Worm (Caenorhabditis elegans) whole organism, mixed stage, embryonic: ENCODE results near the gene tnt-3.

Source experiments
- bed-3 ChIP-seq: fragments of 200-800 bp; sonication (Bioruptor generic); optimal IDR thresholded peaks from 3 replicates; lab custom pipeline; 2018; ENCODE audit warnings: mild to moderate bottlenecking, missing genetic modification characterization, moderate library complexity, missing compliant biosample characterization
- blmp-1 ChIP-seq: fragments of 150-350 bp; optimal IDR thresholded peaks from 2 replicates; lab custom pipeline; 2014; ENCODE audit warnings: missing biosample characterization, missing genetic modification characterization
- ceh-39 ChIP-seq: fragments of 150-350 bp; optimal IDR thresholded peaks from 2 replicates; lab custom pipeline; 2014; ENCODE audit warnings: missing biosample characterization, missing genetic modification characterization
- ceh-83 ChIP-seq: fragments of 200-800 bp; sonication (Bioruptor generic); optimal IDR thresholded peaks from 2 replicates; lab custom pipeline; 2018; ENCODE audit warnings: mild to moderate bottlenecking, missing genetic modification characterization, missing compliant biosample characterization
- drap-1 ChIP-seq: fragments of 200-800 bp; sonication (Bioruptor generic); optimal IDR thresholded peaks from 3 replicates; lab custom pipeline; 2018; ENCODE audit warnings: mild to moderate bottlenecking, missing genetic modification characterization, missing compliant biosample characterization
- elt-3 ChIP-seq: fragments of 150-350 bp; optimal IDR thresholded peaks from 2 replicates; lab custom pipeline; 2014; ENCODE audit warnings: missing biosample characterization, missing genetic modification characterization
- flh-1 ChIP-seq: fragments of 200-800 bp; sonication (Bioruptor generic); optimal IDR thresholded peaks from 2 replicates; lab custom pipeline; 2018; ENCODE audit warnings: mild to moderate bottlenecking, missing genetic modification characterization, moderate library complexity, missing compliant biosample characterization
- ham-2 ChIP-seq: fragments of 200-800 bp; sonication (Bioruptor generic); optimal IDR thresholded peaks from 2 replicates; lab custom pipeline; 2018; ENCODE audit warnings: mild to moderate bottlenecking, missing genetic modification characterization, missing compliant biosample characterization
- hlh-1 ChIP-seq: fragments of 150-350 bp; optimal IDR thresholded peaks from 2 replicates; lab custom pipeline; 2014; ENCODE audit warnings: missing biosample characterization, missing genetic modification reagents, missing genetic modification characterization
- lin-32 ChIP-seq: fragments of 200-800 bp; sonication (Bioruptor generic); optimal IDR thresholded peaks from 2 replicates; lab custom pipeline; 2018; ENCODE audit warnings: mild to moderate bottlenecking, missing genetic modification characterization, missing compliant biosample characterization
- mls-2 ChIP-seq: sonication (generic microtip); optimal IDR thresholded peaks from 2 replicates; lab custom pipeline; 2016; ENCODE audit warnings: mild to moderate bottlenecking, missing genetic modification characterization, moderate library complexity, missing compliant biosample characterization
- nhr-12 ChIP-seq: fragments of 150-350 bp; optimal IDR thresholded peaks from 2 replicates; lab custom pipeline; 2014; ENCODE audit warnings: missing biosample characterization, missing genetic modification characterization
- nhr-2 ChIP-seq: fragments of 150-350 bp; optimal IDR thresholded peaks from 2 replicates; lab custom pipeline; 2014; ENCODE audit warnings: missing biosample characterization, missing genetic modification characterization
- nhr-237 ChIP-seq: fragments of 150-350 bp; optimal IDR thresholded peaks from 2 replicates; lab custom pipeline; 2014; ENCODE audit warnings: missing biosample characterization, missing genetic modification characterization
- nhr-28 ChIP-seq: fragments of 150-350 bp; optimal IDR thresholded peaks from 2 replicates; lab custom pipeline; 2014; ENCODE audit warnings: missing biosample characterization, missing genetic modification characterization
- nhr-76 ChIP-seq: sonication (generic microtip); optimal IDR thresholded peaks from 2 replicates; lab custom pipeline; 2017; ENCODE audit warnings: missing biosample characterization, missing genetic modification characterization
- snpc-4 ChIP-seq: fragments of 150-350 bp; optimal IDR thresholded peaks from 2 replicates; lab custom pipeline; 2014; ENCODE audit warnings: missing biosample characterization, missing genetic modification characterization
- sptf-1 ChIP-seq: sonication (generic microtip); optimal IDR thresholded peaks from 2 replicates; lab custom pipeline; 2017; ENCODE audit warnings: mild to moderate bottlenecking, missing genetic modification characterization, moderate library complexity, missing compliant biosample characterization
- tbx-8 ChIP-seq: fragments of 200-800 bp; sonication (Bioruptor generic); optimal IDR thresholded peaks from 2 replicates; lab custom pipeline; 2018; ENCODE audit warnings: mild to moderate bottlenecking, missing genetic modification characterization, moderate library complexity, missing compliant biosample characterization
- unc-62 ChIP-seq: fragments of 150-350 bp; optimal IDR thresholded peaks from 2 replicates; lab custom pipeline; 2014; ENCODE audit warnings: missing biosample characterization, missing genetic modification reagents, missing genetic modification characterization
- zip-8 ChIP-seq: fragments of 150-350 bp; optimal IDR thresholded peaks from 2 replicates; lab custom pipeline; 2014; ENCODE audit warnings: missing biosample characterization, missing genetic modification characterization
- ztf-11 ChIP-seq: fragments of 150-350 bp; optimal IDR thresholded peaks from 2 replicates; lab custom pipeline; 2014; ENCODE audit warnings: missing biosample characterization, missing genetic modification characterization

The tnt-3 gene

DNA sequence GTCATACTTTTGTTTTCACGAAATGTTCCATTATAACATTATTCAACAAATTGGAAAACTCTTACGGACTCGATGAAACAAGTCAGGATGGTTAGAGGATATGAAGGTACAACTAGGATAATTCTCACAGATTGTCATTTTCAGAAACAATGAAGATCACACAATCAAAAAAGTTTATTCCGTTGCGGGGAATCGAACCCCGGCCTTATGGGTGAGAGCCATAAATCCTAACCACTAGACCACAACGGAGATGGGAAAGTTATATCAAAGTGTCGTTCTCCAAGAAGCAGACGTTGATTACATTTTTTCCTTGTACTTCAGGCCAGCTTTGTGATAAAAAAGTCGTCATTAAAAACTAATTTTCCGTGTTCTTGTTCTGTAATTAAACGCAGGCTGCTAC, 46.8 kb downstream of the tnt-3 start:
- TF ChIP-seq hlh-1 (tag; lab: Kevin White, UChicago), result no peak

DNA sequence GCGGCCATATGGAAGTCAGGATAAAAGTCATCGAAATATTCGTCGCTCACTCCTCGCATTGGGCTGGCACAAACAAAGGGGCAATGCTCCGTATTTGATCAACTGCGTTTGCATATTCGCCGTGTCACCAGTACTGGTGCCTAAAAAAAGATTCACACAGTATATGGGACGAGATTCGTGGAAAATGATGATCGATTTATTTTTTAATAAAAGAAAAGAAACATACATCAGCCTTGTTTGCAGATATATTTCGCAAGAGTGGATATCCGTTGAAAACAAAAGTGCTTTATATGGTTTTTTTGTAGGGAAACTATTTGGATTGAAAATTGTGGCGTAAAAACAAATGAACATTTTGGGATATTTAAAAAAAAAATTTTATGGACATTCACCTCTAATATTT, 47.2 kb downstream of the tnt-3 start, which contains the start of gene latd-1:
Gene latd-1, minus strand, starts transcription at position 101 of the 400 bp plus-strand sequence.
- TF ChIP-seq elt-3 (tag; lab: Kevin White, UChicago) (no peak), bed-3 (no peak), snpc-4 (tag; lab: Kevin White, UChicago) (no peak), hlh-1 (tag; lab: Kevin White, UChicago) (no peak), drap-1 (GFP tag; lab: Kevin White, UChicago) (no peak)

DNA sequence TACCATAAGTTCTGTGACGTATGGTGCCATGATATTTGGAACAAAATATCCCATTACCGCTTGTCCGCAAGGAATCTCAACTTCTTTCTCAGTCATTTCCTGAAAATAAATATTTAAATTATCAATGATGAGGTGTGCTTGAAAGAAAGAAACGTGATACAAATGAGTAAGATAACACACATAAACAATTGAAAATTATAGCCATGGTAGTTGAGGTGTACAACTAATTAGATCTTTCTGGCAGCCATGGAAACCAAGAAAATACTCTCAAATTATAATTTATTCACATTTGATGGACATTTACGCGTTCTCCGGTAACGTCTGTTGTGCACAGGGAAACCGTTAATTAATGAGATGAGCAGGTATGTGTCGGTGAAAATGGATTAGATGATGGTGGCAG, 52.6 kb downstream of the tnt-3 start, which contains the start of gene C39D10.5:
Gene C39D10.5, minus strand, starts transcription at position 101 of the 400 bp plus-strand sequence.
- TF ChIP-seq ztf-11 (tag; lab: Kevin White, UChicago) (no peak), tbx-8 (GFP tag; lab: Kevin White, UChicago) (no peak)

DNA sequence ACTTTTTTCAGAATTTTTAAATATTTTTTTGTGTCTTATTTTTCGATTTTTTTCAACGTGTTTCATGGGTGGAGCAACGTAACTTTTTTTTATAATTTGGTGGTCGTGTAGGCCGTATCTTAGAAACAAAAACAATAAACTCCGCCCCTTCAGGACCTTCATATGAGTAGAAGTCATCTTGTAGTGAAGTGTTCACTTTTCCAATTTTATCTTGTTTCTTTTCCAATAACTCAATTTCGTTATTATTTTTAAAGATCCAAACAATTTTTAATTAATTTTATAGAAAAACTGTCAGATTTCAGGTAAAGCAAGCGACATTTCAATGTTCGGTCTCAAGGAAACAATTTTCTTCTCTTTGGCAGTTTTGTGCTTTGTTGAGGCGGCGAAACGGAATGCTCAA, 56.0 kb downstream of the tnt-3 start, which contains the start of gene C39D10.2:
Gene C39D10.2, plus strand, starts transcription at position 301 of the 400 bp plus-strand sequence.
- TF ChIP-seq ceh-39 (tag; lab: Kevin White, UChicago) (no peak), mls-2 (tag; lab: Kevin White, UChicago) (no peak), ceh-83 (GFP tag; lab: Kevin White, UChicago) (no peak), drap-1 (GFP tag; lab: Kevin White, UChicago) (no peak), unc-62 (no peak), nhr-12 (tag; lab: Kevin White, UChicago) (no peak), nhr-2 (tag; lab: Kevin White, UChicago) (no peak), bed-3 (no peak), tbx-8 (GFP tag; lab: Kevin White, UChicago) (no peak), sptf-1 (no peak), nhr-237 (no peak), lin-32 (GFP tag; lab: Kevin White, UChicago) (no peak), ham-2 (GFP tag; lab: Kevin White, UChicago) (no peak), flh-1 (GFP tag; lab: Kevin White, UChicago) (no peak), zip-8 (tag; lab: Kevin White, UChicago) (no peak), nhr-76 (tag; lab: Kevin White, UChicago) (no peak), blmp-1 (no peak), nhr-28 (tag; lab: Kevin White, UChicago) (no peak)
